Fruit fly (Drosophila melanogaster): ENCODE results near the gene Sfp23F.

DNA sequence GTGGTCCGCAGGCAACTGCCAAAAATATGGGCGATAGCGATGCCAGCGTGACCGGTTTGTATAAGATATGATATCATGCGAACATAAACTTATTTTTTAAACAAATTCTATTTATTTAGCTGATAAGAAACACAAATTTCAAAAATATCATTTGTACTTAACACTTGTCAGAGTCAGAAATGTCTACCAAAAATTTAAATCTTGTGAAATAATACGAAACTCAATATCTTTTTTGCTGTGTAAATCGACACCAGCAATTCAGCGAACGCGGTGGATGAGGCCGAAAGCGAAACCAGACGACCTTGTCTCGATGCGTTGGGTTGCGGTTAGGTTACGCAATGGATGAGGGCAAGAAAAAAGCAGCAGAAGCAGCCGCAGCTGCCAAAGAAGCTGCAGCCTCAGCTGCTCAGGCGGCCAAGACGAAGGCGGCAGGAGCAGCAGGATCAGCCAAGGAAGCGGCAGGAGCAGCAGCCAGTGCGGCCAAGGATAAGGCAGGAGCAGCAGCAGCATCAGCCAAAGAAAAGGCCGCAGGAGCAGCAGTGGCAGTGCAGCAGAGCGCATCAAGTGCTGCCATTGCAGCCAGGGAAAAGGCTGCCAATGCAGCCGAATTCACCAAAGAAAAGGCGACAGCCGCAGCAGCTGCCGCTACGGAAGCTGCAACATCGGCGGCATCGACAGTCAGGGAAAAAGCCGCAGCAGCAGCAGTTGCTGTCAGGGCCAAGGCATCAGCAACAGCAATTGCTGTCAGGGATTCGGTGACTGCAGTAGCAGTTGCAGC, 29.2 kb upstream of the Sfp23F start, which contains the start of gene CG31952:
- no peak for TF ChIP-seq Clk (GFP tag; optimal IDR thresholded peaks at IDR 0.05)
- no peak for TF ChIP-seq cic (GFP tag; optimal IDR thresholded peaks at IDR 0.05)
- TF ChIP-seq ovo (GFP tag; optimal IDR thresholded peaks at IDR 0.05) = no peak
- TF ChIP-seq Mnt (GFP tag; optimal IDR thresholded peaks at IDR 0.05) = no peak
- TF ChIP-seq CG1620 (GFP tag; optimal IDR thresholded peaks at IDR 0.05) = no peak
- TF ChIP-seq kay (GFP tag; ENCODE audit: borderline replicate concordance) = no peak
- TF ChIP-seq CG11617 (GFP tag; optimal IDR thresholded peaks at IDR 0.05) = no peak
- no peak for TF ChIP-seq CG7045 (GFP tag; optimal IDR thresholded peaks at IDR 0.05)
- no peak for TF ChIP-seq toe (GFP tag; optimal IDR thresholded peaks at IDR 0.05)
- TF ChIP-seq CG12768 (GFP tag; optimal IDR thresholded peaks at IDR 0.05) = no peak
- TF ChIP-seq CG14711 (tag; optimal IDR thresholded peaks at IDR 0.05) = no peak
